Worm (Caenorhabditis elegans) whole organism, L1 larva: ENCODE results near the gene F32H5.1.

Experiments used
- C34B4.2 ChIP-seq: sonication (generic microtip); optimal IDR thresholded peaks from 2 replicates; lab custom pipeline; 2017; ENCODE audit warnings: mild to moderate bottlenecking, missing genetic modification characterization, missing compliant biosample characterization
- jun-1 ChIP-seq: fragments of 150-350 bp; optimal IDR thresholded peaks from 2 replicates; lab custom pipeline; 2014; ENCODE audit warnings: missing biosample characterization, missing genetic modification reagents, missing genetic modification characterization
- lin-39 ChIP-seq: fragments of 150-350 bp; optimal IDR thresholded peaks from 2 replicates; lab custom pipeline; 2014; ENCODE audit warnings: missing biosample characterization, missing genetic modification reagents, missing genetic modification characterization

- TF ChIP-seq C34B4.2 (no peak), lin-39 (tag; lab: Kevin White, UChicago) (no peak), jun-1 (tag; lab: Kevin White, UChicago) (no peak)
Measured at ce11 chrV:13356210-13356609, 1.6 kb downstream of the F32H5.1 start.
